Fruit fly (Drosophila melanogaster): ENCODE measurements around the gene CG31705.

CG31705 gene

dm6 chr2L:11516526-11517441, 11.2 kb downstream of the CG31705 start, which contains the start of the genes Dlg5 and CG4970 (continued):
- no peak for TF ChIP-seq br (optimal IDR thresholded peaks at IDR 0.05)
- TF ChIP-seq emc (GFP tag; optimal IDR thresholded peaks at IDR 0.05): no peak
- no peak for TF ChIP-seq CG16863 (GFP tag; optimal IDR thresholded peaks at IDR 0.05)
- no peak for TF ChIP-seq Jarid2 (GFP tag; optimal IDR thresholded peaks at IDR 0.05)
- TF ChIP-seq H2.0 (GFP tag; IDR thresholded peaks at IDR 0.05): no peak
- TF ChIP-seq CG1792 (GFP tag; optimal IDR thresholded peaks at IDR 0.05): no peak
- TF ChIP-seq slp2 (GFP tag; optimal IDR thresholded peaks at IDR 0.05): no peak
- no peak for TF ChIP-seq ham (GFP tag; IDR thresholded peaks at IDR 0.05)
- TF ChIP-seq Mrtf (GFP tag; IDR thresholded peaks at IDR 0.05): no peak
- TF ChIP-seq gcm (GFP tag; optimal IDR thresholded peaks at IDR 0.05): no peak
- no peak for TF ChIP-seq abd-A (tag; optimal IDR thresholded peaks at IDR 0.05)
- no peak for TF ChIP-seq ase (GFP tag; IDR thresholded peaks at IDR 0.05)
- no peak for TF ChIP-seq PHDP (tag; optimal IDR thresholded peaks at IDR 0.05)
- TF ChIP-seq Xrp1 (GFP tag; IDR thresholded peaks at IDR 0.05): no peak
- TF ChIP-seq HLHmδ (GFP tag; optimal IDR thresholded peaks at IDR 0.05): no peak
- TF ChIP-seq CG6272 (GFP tag; IDR thresholded peaks at IDR 0.05): no peak
- peak; percentile 100 for TF ChIP-seq scrt (GFP tag; optimal IDR thresholded peaks at IDR 0.05)
- no peak for TF ChIP-seq Kr (GFP tag; optimal IDR thresholded peaks at IDR 0.05)
- peak; percentile 91 for TF ChIP-seq CG8478 (optimal IDR thresholded peaks at IDR 0.05)
- peak; percentile 78 for TF ChIP-seq Sry-δ (GFP tag; optimal IDR thresholded peaks at IDR 0.05)
- peak; percentile 38 for TF ChIP-seq CG13624 (GFP tag; optimal IDR thresholded peaks at IDR 0.05)
- no peak for TF ChIP-seq Oaz (GFP tag; IDR thresholded peaks at IDR 0.05)
- TF ChIP-seq dimm (GFP tag; IDR thresholded peaks at IDR 0.05): no peak
- TF ChIP-seq CG9932 (GFP tag; IDR thresholded peaks at IDR 0.05): peak; percentile 20; the same call in 1 of the 2 replicates
- TF ChIP-seq HLH3B (GFP tag; IDR thresholded peaks at IDR 0.05): no peak
- no peak for TF ChIP-seq ttk (GFP tag; IDR thresholded peaks at IDR 0.05)
- TF ChIP-seq YL-1 (GFP tag; optimal IDR thresholded peaks at IDR 0.05): peak; percentile 85
- TF ChIP-seq CG18011 (GFP tag; optimal IDR thresholded peaks at IDR 0.05): no peak
- TF ChIP-seq CG2678 (tag; optimal IDR thresholded peaks at IDR 0.05): no peak

DNA sequence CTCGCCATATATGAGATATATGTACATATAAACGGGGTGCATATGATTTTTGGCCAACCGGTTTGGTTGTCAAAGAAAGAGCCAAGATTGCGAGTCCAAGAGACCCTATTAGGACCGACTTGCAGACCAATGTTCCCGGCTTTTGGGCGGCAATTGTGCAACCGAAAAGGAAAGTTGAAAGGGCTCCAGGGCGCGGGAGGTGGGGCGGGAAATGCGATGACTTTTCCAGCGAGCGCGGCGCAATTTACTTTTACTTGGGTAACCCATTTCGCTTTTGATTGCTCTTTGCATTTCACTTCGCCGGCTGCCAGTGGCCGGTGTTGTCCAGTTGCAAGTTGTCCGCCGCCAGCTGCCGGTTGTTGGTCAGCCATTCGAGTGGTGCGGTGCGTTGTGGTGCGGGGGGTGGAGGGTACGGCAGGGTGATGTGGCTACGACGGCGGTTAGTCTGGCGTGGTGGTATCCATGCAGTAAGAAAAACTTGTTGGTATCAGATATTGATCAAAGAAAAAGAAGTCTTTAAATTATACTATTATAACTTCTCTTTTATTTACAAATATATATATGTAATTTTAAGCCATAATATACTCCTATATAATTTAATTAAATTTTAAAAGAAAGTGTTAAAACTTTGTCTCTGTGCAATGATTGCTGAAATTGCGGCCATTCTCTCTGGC, 23.0 kb downstream of the CG31705 start:
- TF ChIP-seq ci (GFP tag; IDR thresholded peaks at IDR 0.05) (peak; percentile 48; the same call in 1 of the 3 replicates), Ets65A (GFP tag) (peak; percentile 4), crol (GFP tag; IDR thresholded peaks at IDR 0.05) (peak; percentile 68), ttk (GFP tag; IDR thresholded peaks at IDR 0.05) (peak; percentile 13; the same call in 1 of the 2 replicates), Med (GFP tag) (peak; percentile 18), Drgx (GFP tag; IDR thresholded peaks at IDR 0.05) (peak; percentile 71), CG8944 (GFP tag; optimal IDR thresholded peaks at IDR 0.05) (no peak), kni (GFP tag; optimal IDR thresholded peaks at IDR 0.05) (peak; percentile 58), CG6765 (GFP tag; optimal IDR thresholded peaks at IDR 0.05) (no peak), Dfd (GFP tag; optimal IDR thresholded peaks at IDR 0.05) (no peak), Blimp-1 (GFP tag; optimal IDR thresholded peaks at IDR 0.05) (peak; percentile 93), Hmx (GFP tag; optimal IDR thresholded peaks at IDR 0.05) (no peak), vvl (GFP tag; IDR thresholded peaks at IDR 0.05) (0 out of 2 replicates have a peak, but pooled peaks have one; percentile 16)

Data from whole organism, embryonic.